Worm (Caenorhabditis elegans): ENCODE data around the gene nhr-272.

nhr-272 gene

ce11 chrX:12704721-12705120, at the start of gene nhr-272:
TSS of gene nhr-272 (minus strand) at chrX:12704821.
- no peak for TF ChIP-seq lin-11 (tag; optimal IDR thresholded peaks at IDR 0.05)

- TF ChIP-seq blmp-1 (tag; optimal IDR thresholded peaks at IDR 0.05; ENCODE audit: insufficient read depth) = no peak
- no peak for TF ChIP-seq lin-11 (tag; optimal IDR thresholded peaks at IDR 0.05)
- TF ChIP-seq ceh-82 (tag; optimal IDR thresholded peaks at IDR 0.05) = no peak
- TF ChIP-seq mdl-1 (tag; optimal IDR thresholded peaks at IDR 0.05) = no peak
- TF ChIP-seq mbf-1 (tag; optimal IDR thresholded peaks at IDR 0.05) = no peak
- no peak for TF ChIP-seq elt-3 (tag; optimal IDR thresholded peaks at IDR 0.05)
- TF ChIP-seq nhr-25 (tag; optimal IDR thresholded peaks at IDR 0.05) = no peak
- TF ChIP-seq gmeb-1 (tag; optimal IDR thresholded peaks at IDR 0.05) = no peak
- no peak for TF ChIP-seq lin-13 (GFP tag; optimal IDR thresholded peaks at IDR 0.05)
Measured at ce11 chrX:12754043-12754442, 49.4 kb upstream of the nhr-272 start.

ce11 chrX:12750805-12751204, 46.2 kb upstream of the nhr-272 start:
- TF ChIP-seq ZK546.5 (tag; optimal IDR thresholded peaks at IDR 0.05) (no peak), F13H6.1 (tag; optimal IDR thresholded peaks at IDR 0.05) (peak; percentile 47), dmd-4 (tag; optimal IDR thresholded peaks at IDR 0.05) (no peak)

ce11 chrX:12749530-12750240, 45.1 kb upstream of the nhr-272 start, which contains the start of gene pgp-14:
TSS of gene pgp-14 (minus strand) at chrX:12749580.
- TF ChIP-seq mbf-1 (tag; optimal IDR thresholded peaks at IDR 0.05) = no peak
- TF ChIP-seq zag-1 (tag; optimal IDR thresholded peaks at IDR 0.05) = no peak
- peak; percentile 63 for TF ChIP-seq F13H6.1 (tag; optimal IDR thresholded peaks at IDR 0.05)
- no peak for TF ChIP-seq lin-13 (GFP tag; optimal IDR thresholded peaks at IDR 0.05)
- no peak for TF ChIP-seq nhr-21 (tag; optimal IDR thresholded peaks at IDR 0.05)
- TF ChIP-seq C34F6.9 (tag; optimal IDR thresholded peaks at IDR 0.05) = no peak
- TF ChIP-seq nhr-129 (tag; optimal IDR thresholded peaks at IDR 0.05) = peak; percentile 22
- no peak for TF ChIP-seq nhr-6 (tag; optimal IDR thresholded peaks at IDR 0.05)
- TF ChIP-seq gmeb-1 (tag; optimal IDR thresholded peaks at IDR 0.05) = no peak
- TF ChIP-seq ztf-1 (GFP tag; conservative IDR thresholded peaks at IDR 0.05) = no peak
- no peak for TF ChIP-seq blmp-1 (tag; optimal IDR thresholded peaks at IDR 0.05; ENCODE audit: insufficient read depth)

- no peak for TF ChIP-seq nhr-77 (tag; optimal IDR thresholded peaks at IDR 0.05)
- TF ChIP-seq ceh-82 (tag; optimal IDR thresholded peaks at IDR 0.05) = no peak
- TF ChIP-seq peb-1 (tag; optimal IDR thresholded peaks at IDR 0.05) = no peak
- TF ChIP-seq nhr-237 (tag; optimal IDR thresholded peaks at IDR 0.05) = no peak
- no peak for TF ChIP-seq ceh-16 (tag; optimal IDR thresholded peaks at IDR 0.05)
- no peak for TF ChIP-seq sem-4 (tag; optimal IDR thresholded peaks at IDR 0.05)
- no peak for TF ChIP-seq lsy-2 (tag; optimal IDR thresholded peaks at IDR 0.05)
- TF ChIP-seq gmeb-1 (tag; optimal IDR thresholded peaks at IDR 0.05) = no peak
Measured at ce11 chrX:12738454-12738853, 33.8 kb upstream of the nhr-272 start, which contains the start of gene pgp-13. TSS of gene pgp-13 (plus strand) at chrX:12738754.

ce11 chrX:12731188-12731857, 26.7 kb upstream of the nhr-272 start, which contains the start of gene pgp-12:
TSS of gene pgp-12 (plus strand) at chrX:12731807.
- TF ChIP-seq nhr-21 (tag; optimal IDR thresholded peaks at IDR 0.05) (no peak), unc-55 (GFP tag; optimal IDR thresholded peaks at IDR 0.05) (no peak), alr-1 (tag; optimal IDR thresholded peaks at IDR 0.05) (no peak), ztf-11 (tag; optimal IDR thresholded peaks at IDR 0.05) (no peak), aly-2 (tag; optimal IDR thresholded peaks at IDR 0.05) (no peak), ceh-82 (tag; optimal IDR thresholded peaks at IDR 0.05) (no peak), crh-2 (tag; optimal IDR thresholded peaks at IDR 0.05) (no peak), nhr-23 (tag; optimal IDR thresholded peaks at IDR 0.05) (no peak), nhr-77 (tag; optimal IDR thresholded peaks at IDR 0.05) (no peak), fos-1 (tag; optimal IDR thresholded peaks at IDR 0.05) (no peak), ztf-1 (GFP tag; conservative IDR thresholded peaks at IDR 0.05) (no peak), F13H6.1 (tag; optimal IDR thresholded peaks at IDR 0.05) (no peak), mab-5 (tag; optimal IDR thresholded peaks at IDR 0.05) (no peak), ceh-16 (tag; optimal IDR thresholded peaks at IDR 0.05) (no peak), lin-39 (tag; optimal IDR thresholded peaks at IDR 0.05) (no peak), nhr-10 (tag; optimal IDR thresholded peaks at IDR 0.05) (no peak), lin-11 (tag; optimal IDR thresholded peaks at IDR 0.05) (no peak)

All from whole organism, L2 larva.